Worm (Caenorhabditis elegans): ENCODE results near the gene mog-1.

mog-1 gene

ce11 chrIII:9972192-9972811, 16.3 kb upstream of the mog-1 start:
- TF ChIP-seq him-1 (tag; optimal IDR thresholded peaks at IDR 0.05) = no peak
- TF ChIP-seq W03F9.2 (tag; optimal IDR thresholded peaks at IDR 0.05) = no peak
- TF ChIP-seq dao-5 (tag; optimal IDR thresholded peaks at IDR 0.05) = no peak

- no peak for TF ChIP-seq him-1 (tag; optimal IDR thresholded peaks at IDR 0.05)
Measured at ce11 chrIII:9969371-9969770, 13.4 kb upstream of the mog-1 start.

DNA sequence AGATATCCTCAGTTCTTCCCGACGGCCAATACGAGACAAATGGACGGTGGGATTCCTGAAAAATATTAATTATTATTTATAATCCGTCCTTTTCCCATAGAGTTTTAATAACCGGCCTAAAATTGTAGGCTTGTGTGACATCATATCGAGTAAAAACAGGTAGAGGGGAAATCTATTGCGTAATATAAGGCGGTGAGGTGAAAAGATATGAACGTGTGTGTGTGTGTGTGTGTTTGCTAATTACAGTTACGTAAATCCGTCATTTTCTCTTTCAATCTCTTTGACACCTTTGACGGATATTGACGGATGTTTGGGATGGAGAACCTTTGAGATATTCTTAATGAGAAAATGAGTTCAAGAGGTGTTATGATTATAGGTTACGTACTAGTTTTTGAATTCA, 9.4 kb upstream of the mog-1 start:
- TF ChIP-seq him-1 (tag; optimal IDR thresholded peaks at IDR 0.05) (no peak), dao-5 (tag; optimal IDR thresholded peaks at IDR 0.05) (no peak), W03F9.2 (tag; optimal IDR thresholded peaks at IDR 0.05) (no peak)

DNA sequence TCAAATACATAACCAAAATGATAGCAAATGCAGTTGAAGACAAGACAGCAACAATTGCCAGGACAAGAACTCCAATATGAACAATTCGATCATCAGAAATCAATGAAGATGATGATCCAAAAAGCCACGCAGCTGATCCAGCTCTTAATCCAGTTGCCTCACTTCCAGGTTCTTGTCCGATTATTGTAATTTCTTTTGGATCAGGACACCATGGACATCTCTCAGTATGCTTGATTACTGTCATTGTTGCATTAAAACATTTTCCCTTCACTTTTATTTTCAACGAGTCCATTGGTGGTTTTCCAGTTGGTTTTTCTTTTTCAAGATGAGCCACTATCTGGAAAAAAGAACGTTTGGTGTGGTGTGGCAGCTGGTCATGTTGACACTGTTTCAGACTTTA, 8.4 kb upstream of the mog-1 start:
- TF ChIP-seq him-1 (tag; optimal IDR thresholded peaks at IDR 0.05) (no peak), dao-5 (tag; optimal IDR thresholded peaks at IDR 0.05) (no peak), W03F9.2 (tag; optimal IDR thresholded peaks at IDR 0.05) (no peak)

DNA sequence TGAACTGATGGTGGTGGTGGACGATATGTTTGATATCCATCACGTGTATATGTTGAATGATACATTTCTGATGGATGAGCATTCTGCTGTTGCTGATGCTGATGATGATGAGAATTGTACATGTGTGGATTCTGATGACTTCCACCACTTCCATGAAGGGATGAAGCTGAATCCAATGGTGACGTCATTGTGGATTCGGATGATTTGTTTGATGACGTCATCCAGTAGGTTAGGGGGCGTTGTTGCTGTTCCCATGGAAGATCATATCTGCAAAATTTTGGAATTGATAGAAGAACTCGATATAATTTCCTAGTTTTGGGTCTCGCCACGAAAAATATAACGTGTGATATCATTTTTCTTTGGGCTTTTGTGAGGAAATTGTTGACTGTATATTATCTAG, 7.4 kb upstream of the mog-1 start:
- TF ChIP-seq W03F9.2 (tag; optimal IDR thresholded peaks at IDR 0.05) = no peak
- TF ChIP-seq dao-5 (tag; optimal IDR thresholded peaks at IDR 0.05) = no peak
- no peak for TF ChIP-seq him-1 (tag; optimal IDR thresholded peaks at IDR 0.05)

DNA sequence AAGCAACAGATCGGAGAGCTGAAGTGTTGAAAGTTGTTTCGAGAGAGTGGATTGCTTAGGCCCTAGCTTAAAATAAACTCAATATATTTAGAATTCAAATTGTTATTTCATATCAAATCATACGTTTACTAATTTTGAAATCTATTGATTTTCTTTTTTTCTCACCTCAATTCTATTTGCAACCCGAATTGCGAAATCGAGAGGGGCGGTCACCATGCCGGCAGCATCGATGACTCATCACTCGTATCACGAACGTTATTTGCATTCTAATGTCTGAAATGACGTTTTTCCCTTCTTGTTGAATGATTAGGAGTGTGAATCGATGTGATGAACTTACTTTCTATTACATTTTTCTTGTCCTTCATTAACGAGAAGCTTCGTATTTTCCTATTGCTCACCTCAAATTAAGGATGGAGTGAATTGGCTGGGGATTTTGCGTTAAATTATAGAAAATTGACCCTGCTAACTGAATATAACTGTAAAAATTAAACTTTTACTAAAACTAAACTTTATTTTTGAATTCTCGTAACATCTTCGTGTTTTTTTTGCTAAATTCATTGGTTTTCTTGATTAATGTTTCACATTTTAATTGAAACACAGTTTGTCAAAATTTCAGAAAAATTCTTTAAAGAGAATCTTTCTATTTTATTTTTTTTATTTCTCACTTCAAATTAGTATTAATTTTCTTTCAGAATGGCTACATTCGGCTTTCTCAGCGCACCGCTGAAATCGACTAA, 818 bp upstream of the mog-1 start, which contains the start of gene alx-1:
alx-1 (plus strand) TSS at position 687 of the 737 bp plus-strand sequence.
- TF ChIP-seq dao-5 (tag; optimal IDR thresholded peaks at IDR 0.05) (no peak), W03F9.2 (tag; optimal IDR thresholded peaks at IDR 0.05) (peak; percentile 19)

DNA sequence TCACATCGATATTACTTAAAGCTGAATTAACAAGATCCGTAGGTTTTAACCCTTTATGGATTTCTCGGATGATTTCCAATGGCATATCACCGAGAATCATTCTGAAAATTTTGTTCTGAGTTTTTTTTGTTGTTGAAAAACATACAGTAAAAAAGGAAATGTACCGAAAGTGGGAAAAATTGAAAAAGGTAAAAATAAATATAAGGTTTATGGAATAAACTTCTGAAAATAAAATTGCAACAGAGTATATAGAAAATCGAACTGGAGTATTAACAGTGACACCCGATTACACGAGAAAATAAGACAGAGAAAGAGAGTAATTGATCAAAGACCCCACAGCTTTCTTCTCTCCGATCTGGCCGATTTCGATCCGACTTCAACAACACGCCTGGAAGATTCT, 4.2 kb downstream of the mog-1 start, which contains the start of gene K03H1.11:
K03H1.11 (minus strand) TSS at position 101 of the 400 bp plus-strand sequence.
- no peak for TF ChIP-seq him-1 (tag; optimal IDR thresholded peaks at IDR 0.05)
- TF ChIP-seq W03F9.2 (tag; optimal IDR thresholded peaks at IDR 0.05) = no peak
- TF ChIP-seq dao-5 (tag; optimal IDR thresholded peaks at IDR 0.05) = no peak

- TF ChIP-seq him-1 (tag; optimal IDR thresholded peaks at IDR 0.05) (no peak), W03F9.2 (tag; optimal IDR thresholded peaks at IDR 0.05) (no peak), dao-5 (tag; optimal IDR thresholded peaks at IDR 0.05) (no peak)
Measured at ce11 chrIII:9950244-9950643, 5.8 kb downstream of the mog-1 start, which contains the start of gene K03H1.13. K03H1.13 (minus strand) TSS chrIII:9950344.

DNA sequence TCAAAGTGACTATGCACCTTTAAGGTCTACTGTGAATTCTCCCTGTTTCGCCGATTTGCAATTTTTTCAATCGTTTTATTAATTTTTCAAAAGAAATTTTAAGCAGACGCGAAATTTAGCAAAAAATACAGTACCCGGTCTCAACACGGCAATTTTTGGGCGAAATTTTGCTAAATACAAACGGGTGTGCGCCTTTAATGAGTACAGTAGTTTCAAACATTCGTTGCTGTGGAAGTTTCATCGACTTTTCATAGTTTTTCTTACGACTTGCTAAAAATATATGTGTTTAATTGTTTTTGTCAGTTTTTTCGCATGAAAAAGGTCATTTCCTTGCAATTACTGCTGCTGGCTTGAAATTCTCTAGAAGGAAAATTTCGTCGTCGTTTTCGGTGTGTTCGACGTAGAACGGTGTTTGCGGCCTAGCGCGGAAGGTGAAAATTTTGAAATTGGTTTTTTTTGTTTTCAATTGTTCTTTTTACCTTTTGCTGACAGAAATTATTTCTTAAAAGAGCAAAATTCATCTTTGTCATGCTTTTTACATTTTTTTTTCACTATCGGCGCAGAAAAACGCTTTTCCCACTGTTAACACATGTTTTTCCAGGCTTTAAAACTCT, 9.1 kb downstream of the mog-1 start, which contains the start of gene K03H1.7:
K03H1.7 (plus strand) TSS at position 600 of the 614 bp plus-strand sequence.
- no peak for TF ChIP-seq him-1 (tag; optimal IDR thresholded peaks at IDR 0.05)
- no peak for TF ChIP-seq W03F9.2 (tag; optimal IDR thresholded peaks at IDR 0.05)
- no peak for TF ChIP-seq dao-5 (tag; optimal IDR thresholded peaks at IDR 0.05)

- TF ChIP-seq him-1 (tag; optimal IDR thresholded peaks at IDR 0.05) = no peak
- no peak for TF ChIP-seq W03F9.2 (tag; optimal IDR thresholded peaks at IDR 0.05)
- no peak for TF ChIP-seq dao-5 (tag; optimal IDR thresholded peaks at IDR 0.05)
Measured at ce11 chrIII:9944723-9945122, 11.3 kb downstream of the mog-1 start, which contains the start of gene gln-2. gln-2 (minus strand) TSS chrIII:9944823.

- TF ChIP-seq dao-5 (tag; optimal IDR thresholded peaks at IDR 0.05) (no peak), W03F9.2 (tag; optimal IDR thresholded peaks at IDR 0.05) (no peak), him-1 (tag; optimal IDR thresholded peaks at IDR 0.05) (no peak)
Measured at ce11 chrIII:9941020-9941674, 14.9 kb downstream of the mog-1 start, which contains the start of the genes K03H1.9 and K03H1.12. K03H1.9 (minus strand) TSS chrIII:9941490. K03H1.12 (plus strand) TSS chrIII:9941624.

DNA sequence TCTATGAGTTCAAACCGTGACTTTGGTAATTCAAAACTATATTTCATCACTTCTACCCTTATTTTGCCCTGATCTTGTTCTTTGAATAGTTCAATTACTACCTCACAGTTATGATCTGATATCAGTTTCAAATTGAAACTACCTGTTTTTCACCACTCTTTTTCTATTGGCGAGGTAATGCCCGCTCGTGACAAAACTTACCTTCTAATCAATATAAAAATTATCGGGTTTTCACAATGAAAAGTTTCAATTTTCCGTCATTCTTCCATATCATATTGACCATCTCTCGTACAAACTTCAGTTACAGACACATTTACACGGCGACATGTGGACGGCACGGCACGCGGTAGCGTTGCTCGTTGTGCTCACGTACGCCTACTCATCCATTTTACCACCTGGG, 23.9 kb downstream of the mog-1 start, which contains the start of gene dec-7:
dec-7 (plus strand) TSS at position 308 of the 400 bp plus-strand sequence.
- TF ChIP-seq dao-5 (tag; optimal IDR thresholded peaks at IDR 0.05) = no peak
- TF ChIP-seq him-1 (tag; optimal IDR thresholded peaks at IDR 0.05) = no peak
- TF ChIP-seq W03F9.2 (tag; optimal IDR thresholded peaks at IDR 0.05) = no peak

ce11 chrIII:9930406-9930805, 25.6 kb downstream of the mog-1 start:
- TF ChIP-seq W03F9.2 (tag; optimal IDR thresholded peaks at IDR 0.05) (no peak), him-1 (tag; optimal IDR thresholded peaks at IDR 0.05) (no peak), dao-5 (tag; optimal IDR thresholded peaks at IDR 0.05) (no peak)
